Worm (Caenorhabditis elegans): Measurements from ENCODE around the gene fkh-5.

Gene fkh-5

ce11 chrIII:4844327-4844726 lies at the start of gene fkh-5, which contains the start of gene clec-157:
Gene fkh-5, plus strand, starts transcription at chrIII:4844662.
Gene clec-157, minus strand, starts transcription at chrIII:4844427.
- TF ChIP-seq mls-2 (tag; optimal IDR thresholded peaks at IDR 0.05) (no peak), bed-3 (GFP tag; optimal IDR thresholded peaks at IDR 0.05) (no peak), blmp-1 (tag; optimal IDR thresholded peaks at IDR 0.05) (no peak), unc-62 (GFP tag; optimal IDR thresholded peaks at IDR 0.05) (no peak), ceh-83 (GFP tag; optimal IDR thresholded peaks at IDR 0.05) (no peak), flh-1 (GFP tag; optimal IDR thresholded peaks at IDR 0.05) (no peak), nhr-28 (tag; optimal IDR thresholded peaks at IDR 0.05) (no peak), nhr-12 (tag; optimal IDR thresholded peaks at IDR 0.05) (no peak), ceh-43 (GFP tag; optimal IDR thresholded peaks at IDR 0.05) (no peak)

DNA sequence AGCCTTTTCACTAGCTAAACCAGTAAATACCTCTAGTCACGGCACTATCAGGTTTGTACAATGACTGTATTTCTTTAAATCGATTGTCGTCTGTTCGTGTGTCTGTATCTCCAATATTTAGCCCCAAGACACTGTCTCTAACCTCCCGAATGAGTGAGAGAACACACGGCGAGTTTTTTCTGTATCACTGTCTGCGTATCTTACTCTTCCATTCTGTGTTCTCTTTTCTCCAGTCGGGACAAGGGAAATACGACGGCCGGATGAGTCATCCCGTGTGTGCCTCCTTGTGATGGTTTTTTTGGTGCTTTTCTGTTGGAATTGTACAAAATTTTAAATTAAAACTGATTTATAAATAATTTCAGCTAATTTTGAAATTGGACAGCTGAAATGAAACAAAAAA lies 48.4 kb upstream of the fkh-5 start:
- TF ChIP-seq nhr-237 (tag; optimal IDR thresholded peaks at IDR 0.05) (peak; percentile 68), bed-3 (GFP tag; optimal IDR thresholded peaks at IDR 0.05) (no peak), hlh-1 (tag; optimal IDR thresholded peaks at IDR 0.05) (peak; percentile 16), ces-1 (GFP tag; optimal IDR thresholded peaks at IDR 0.05) (no peak), lsy-2 (tag; optimal IDR thresholded peaks at IDR 0.05) (peak; percentile 14), pha-4 (tag; optimal IDR thresholded peaks at IDR 0.05) (peak; percentile 68), nhr-2 (tag; optimal IDR thresholded peaks at IDR 0.05) (peak; percentile 31), tbx-8 (GFP tag; optimal IDR thresholded peaks at IDR 0.05) (no peak), sptf-1 (tag; optimal IDR thresholded peaks at IDR 0.05) (no peak), mep-1 (tag; optimal IDR thresholded peaks at IDR 0.05) (peak; percentile 42), ceh-43 (GFP tag; optimal IDR thresholded peaks at IDR 0.05) (no peak), ceh-39 (tag; optimal IDR thresholded peaks at IDR 0.05) (peak; percentile 69), cnd-1 (tag; optimal IDR thresholded peaks at IDR 0.05) (no peak)

ce11 chrIII:4796536-4796935 lies 47.9 kb upstream of the fkh-5 start, which contains the start of gene tag-325:
Gene tag-325, plus strand, starts transcription at chrIII:4796836.
- no peak for TF ChIP-seq tbx-8 (GFP tag; optimal IDR thresholded peaks at IDR 0.05)
- no peak for TF ChIP-seq zip-8 (tag; optimal IDR thresholded peaks at IDR 0.05)
- no peak for TF ChIP-seq mls-2 (tag; optimal IDR thresholded peaks at IDR 0.05)
- no peak for TF ChIP-seq mab-5 (tag; optimal IDR thresholded peaks at IDR 0.05)
- TF ChIP-seq sem-2 (GFP tag; optimal IDR thresholded peaks at IDR 0.05): no peak
- TF ChIP-seq sptf-1 (tag; optimal IDR thresholded peaks at IDR 0.05): no peak
- TF ChIP-seq flh-1 (GFP tag; optimal IDR thresholded peaks at IDR 0.05): no peak
- TF ChIP-seq snpc-4 (tag; optimal IDR thresholded peaks at IDR 0.05): no peak
- no peak for TF ChIP-seq M03D4.4 (tag; optimal IDR thresholded peaks at IDR 0.05)
- no peak for TF ChIP-seq pha-4 (tag; optimal IDR thresholded peaks at IDR 0.05)
- no peak for TF ChIP-seq ztf-11 (tag; optimal IDR thresholded peaks at IDR 0.05)
- no peak for TF ChIP-seq unc-120 (tag; optimal IDR thresholded peaks at IDR 0.05; ENCODE audit: poor library complexity, severe bottlenecking)

DNA sequence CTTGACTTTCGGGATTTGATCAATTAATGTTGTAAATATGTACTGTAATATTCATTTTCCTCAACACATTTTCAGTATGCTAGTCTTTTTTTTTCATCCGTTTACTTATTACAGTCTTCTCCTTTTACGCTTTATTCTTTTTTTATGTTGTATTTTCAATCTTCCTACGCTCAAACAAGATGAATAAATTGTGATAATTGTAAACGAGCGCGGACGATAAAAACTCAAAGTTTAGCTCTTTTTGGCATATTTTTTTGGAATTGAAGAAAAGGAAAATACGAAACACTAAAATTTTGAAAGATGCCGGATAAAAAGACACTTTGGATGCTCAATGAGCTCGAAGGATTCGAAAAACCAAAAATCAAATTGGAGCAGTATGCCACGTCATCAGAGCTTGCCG lies 41.8 kb upstream of the fkh-5 start, which contains the start of gene metl-5:
metl-5 (plus strand) TSS at position 301 of the 400 bp plus-strand sequence.
- no peak for TF ChIP-seq tbx-8 (GFP tag; optimal IDR thresholded peaks at IDR 0.05)

DNA sequence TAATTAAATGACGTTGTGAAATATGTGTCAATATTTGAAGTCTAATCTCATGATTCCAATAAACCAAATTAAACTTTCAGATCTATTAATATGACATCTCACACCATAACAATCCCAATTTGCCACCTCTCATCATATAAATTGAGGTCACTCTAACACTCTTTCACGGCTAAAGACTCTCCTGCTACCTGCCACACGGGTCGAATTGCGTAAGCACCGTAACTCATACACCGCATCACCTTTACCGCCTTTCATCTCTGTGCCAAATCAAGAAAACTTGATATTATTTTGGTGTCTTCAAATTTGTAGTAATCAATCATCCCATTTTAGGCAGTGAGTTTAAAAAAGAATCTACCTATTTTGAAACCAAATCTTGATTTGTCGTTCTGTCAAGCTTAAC lies 38.1 kb upstream of the fkh-5 start:
- no peak for TF ChIP-seq ham-2 (GFP tag; optimal IDR thresholded peaks at IDR 0.05)
- TF ChIP-seq M03D4.4 (tag; optimal IDR thresholded peaks at IDR 0.05): no peak
- TF ChIP-seq hlh-1 (tag; optimal IDR thresholded peaks at IDR 0.05): no peak
- TF ChIP-seq nhr-2 (tag; optimal IDR thresholded peaks at IDR 0.05): peak; percentile 95
- no peak for TF ChIP-seq elt-3 (tag; optimal IDR thresholded peaks at IDR 0.05)
- no peak for TF ChIP-seq blmp-1 (tag; optimal IDR thresholded peaks at IDR 0.05)

ce11 chrIII:4808089-4808488 lies 36.4 kb upstream of the fkh-5 start:
- TF ChIP-seq M03D4.4 (tag; optimal IDR thresholded peaks at IDR 0.05): no peak
- peak; percentile 87 for TF ChIP-seq lsy-2 (tag; optimal IDR thresholded peaks at IDR 0.05)
- no peak for TF ChIP-seq unc-120 (tag; optimal IDR thresholded peaks at IDR 0.05; ENCODE audit: poor library complexity, severe bottlenecking)

All from whole organism, mixed stage, embryonic.